Fruit fly (Drosophila melanogaster) whole organism, pupa: ENCODE results near the gene mkg-p.

Source experiments
- CG10348 ChIP-seq: fragments of 200-800 bp; sonication (Bioruptor generic); IDR thresholded peaks from 2 replicates; pipeline ENCODE4 v1.3.6; 2022; ENCODE audit warnings: missing biosample characterization, missing genetic modification characterization
- CG12605 ChIP-seq: fragments of 200-800 bp; sonication (Bioruptor generic); IDR thresholded peaks from 2 replicates; pipeline ENCODE4 v1.3.6; 2022; ENCODE audit warnings: missing biosample characterization, missing genetic modification characterization
- CG13204 ChIP-seq: fragments of 200-800 bp; sonication (Bioruptor generic); optimal IDR thresholded peaks from 2 replicates; lab custom pipeline; 2018; ENCODE audit warnings: missing biosample characterization, mild to moderate bottlenecking, missing genetic modification characterization, moderate library complexity
- CG14655 ChIP-seq: fragments of 200-800 bp; sonication (Bioruptor generic); optimal IDR thresholded peaks from 3 replicates; lab custom pipeline; 2017; ENCODE audit warnings: mild to moderate bottlenecking, missing biosample characterization, missing genetic modification reagents, missing genetic modification characterization
- CG15710 ChIP-seq: fragments of 200-800 bp; sonication (Bioruptor generic); optimal IDR thresholded peaks from 2 replicates; lab custom pipeline; 2018; ENCODE audit warnings: missing biosample characterization, mild to moderate bottlenecking, missing genetic modification characterization, moderate library complexity
- CG17806 ChIP-seq: fragments of 200-800 bp; sonication (Bioruptor generic); optimal IDR thresholded peaks from 2 replicates; lab custom pipeline; 2018; ENCODE audit warnings: missing biosample characterization, mild to moderate bottlenecking, missing genetic modification characterization, moderate library complexity
- CG32121 ChIP-seq: fragments of 200-800 bp; sonication (Bioruptor generic); IDR thresholded peaks from 2 replicates; pipeline ENCODE4 v1.3.6; 2022; ENCODE audit warnings: missing biosample characterization, missing genetic modification characterization
- CG34367 ChIP-seq: fragments of 200-800 bp; sonication (Bioruptor generic); optimal IDR thresholded peaks from 2 replicates; lab custom pipeline; 2018; ENCODE audit warnings: missing biosample characterization, mild to moderate bottlenecking, missing genetic modification characterization
- CG4496 ChIP-seq: fragments of 200-800 bp; sonication (Bioruptor generic); IDR thresholded peaks from 3 replicates; pipeline ENCODE4 v1.3.6; 2022; ENCODE audit warnings: missing biosample characterization, missing genetic modification characterization
- CG8159 ChIP-seq: fragments of 200-800 bp; sonication (Bioruptor generic); optimal IDR thresholded peaks from 3 replicates; lab custom pipeline; 2018; ENCODE audit warnings: missing biosample characterization, mild to moderate bottlenecking, missing genetic modification characterization, moderate library complexity
- CG8301 ChIP-seq: fragments of 200-800 bp; sonication (Bioruptor generic); optimal IDR thresholded peaks from 2 replicates; lab custom pipeline; 2018; ENCODE audit warnings: missing biosample characterization, mild to moderate bottlenecking, missing genetic modification characterization
- CG9948 ChIP-seq: fragments of 200-800 bp; sonication (Bioruptor generic); optimal IDR thresholded peaks from 2 replicates; lab custom pipeline; 2018; ENCODE audit warnings: missing biosample characterization, mild to moderate bottlenecking, missing genetic modification characterization, moderate library complexity
- D1 ChIP-seq: fragments of 200-800 bp; sonication (Bioruptor generic); optimal IDR thresholded peaks from 2 replicates; lab custom pipeline; 2018; ENCODE audit warnings: missing biosample characterization, mild to moderate bottlenecking, missing genetic modification characterization, moderate library complexity
- EcR ChIP-seq: fragments of 200-800 bp; sonication (Bioruptor generic); optimal IDR thresholded peaks from 3 replicates; lab custom pipeline; 2019; ENCODE audit warnings: missing biosample characterization, missing genetic modification characterization, mild to moderate bottlenecking, moderate library complexity, missing genetic modification reagents
- Ets98B ChIP-seq: fragments of 200-800 bp; sonication (Bioruptor generic); IDR thresholded peaks from 2 replicates; pipeline ENCODE4 v1.3.6; 2022; ENCODE audit warnings: missing biosample characterization, missing genetic modification characterization
- Pif1A ChIP-seq: fragments of 200-800 bp; sonication (Bioruptor generic); optimal IDR thresholded peaks from 3 replicates; lab custom pipeline; 2016; ENCODE audit warnings: missing biosample characterization, missing genetic modification characterization
- Pif1B ChIP-seq: fragments of 200-800 bp; sonication (Bioruptor generic); optimal IDR thresholded peaks from 3 replicates; lab custom pipeline; 2016; ENCODE audit warnings: missing biosample characterization, missing genetic modification characterization
- Snoo ChIP-seq: fragments of 200-800 bp; sonication (Bioruptor generic); optimal IDR thresholded peaks from 3 replicates; lab custom pipeline; 2017; ENCODE audit warnings: missing biosample characterization, mild to moderate bottlenecking, missing genetic modification characterization, inconsistent platforms
- fd96Ca ChIP-seq: fragments of 200-800 bp; sonication (Bioruptor generic); IDR thresholded peaks from 3 replicates; pipeline ENCODE4 v1.3.6; 2022; ENCODE audit warnings: missing biosample characterization, missing genetic modification characterization
- gl ChIP-seq: fragments of 200-800 bp; sonication (Bioruptor generic); optimal IDR thresholded peaks from 2 replicates; lab custom pipeline; 2018; ENCODE audit warnings: missing biosample characterization, mild to moderate bottlenecking, missing genetic modification characterization
- rn ChIP-seq: fragments of 200-800 bp; sonication (Bioruptor generic); IDR thresholded peaks from 2 replicates; pipeline ENCODE4 v1.3.6; 2022; ENCODE audit warnings: missing biosample characterization, missing genetic modification characterization

The mkg-p gene

dm6 chr3L:8449202-8449799 lies 44.2 kb upstream of the mkg-p start, which contains the start of gene CG6983:
Gene CG6983 (minus strand): TSS chr3L:8449377.
- no peak for TF ChIP-seq CG13204 (GFP tag; lab: Kevin White, UChicago)
- TF ChIP-seq Ets98B (GFP tag; lab: Robert Waterston, UW) = peak; percentile 15; the same call in 1 of the 2 replicates
- TF ChIP-seq CG8301 (tag; lab: Kevin White, UChicago) = no peak
- peak; percentile 19; the same call in 1 of the 2 replicates for TF ChIP-seq CG12605 (GFP tag; lab: Robert Waterston, UW)
- peak; percentile 26; the same call in 1 of the 3 replicates for TF ChIP-seq CG4496 (GFP tag; lab: Robert Waterston, UW)
- TF ChIP-seq, all 21 proteins: peak for 3

- TF ChIP-seq Ets98B (GFP tag; lab: Robert Waterston, UW) (no peak), rn (GFP tag; lab: Robert Waterston, UW) (no peak), CG8301 (tag; lab: Kevin White, UChicago) (peak; percentile 59), Pif1A (GFP tag; lab: Kevin White, UChicago) (peak; percentile 54), CG9948 (tag; lab: Kevin White, UChicago) (peak; percentile 36), CG17806 (tag; lab: Kevin White, UChicago) (peak; percentile 44), CG32121 (GFP tag; lab: Robert Waterston, UW) (peak; percentile 49; the same call in 1 of the 2 replicates), Snoo (tag; lab: Kevin White, UChicago) (no peak), CG4496 (GFP tag; lab: Robert Waterston, UW) (peak; percentile 62; the same call in 1 of the 3 replicates), fd96Ca (GFP tag; lab: Robert Waterston, UW) (no peak), CG10348 (GFP tag; lab: Robert Waterston, UW) (no peak), CG34367 (tag; lab: Kevin White, UChicago) (peak; percentile 0), D1 (tag; lab: Kevin White, UChicago) (no peak), CG14655 (GFP tag; lab: Kevin White, UChicago) (peak; percentile 74), CG15710 (tag; lab: Kevin White, UChicago) (peak; percentile 30), gl (no peak), CG12605 (GFP tag; lab: Robert Waterston, UW) (0 out of 2 replicates have a peak, but pooled peaks have one; percentile 7), CG13204 (GFP tag; lab: Kevin White, UChicago) (no peak), CG8159 (tag; lab: Kevin White, UChicago) (peak; percentile 44), EcR (GFP tag; lab: Kevin White, UChicago) (no peak), Pif1B (GFP tag; lab: Kevin White, UChicago) (peak; percentile 35)
Observed at dm6 chr3L:8448517-8448889, 43.4 kb upstream of the mkg-p start.

- no peak for TF ChIP-seq Pif1A (GFP tag; lab: Kevin White, UChicago)
- TF ChIP-seq EcR (GFP tag; lab: Kevin White, UChicago) = no peak
- no peak for TF ChIP-seq rn (GFP tag; lab: Robert Waterston, UW)
- TF ChIP-seq CG13204 (GFP tag; lab: Kevin White, UChicago) = no peak
- no peak for TF ChIP-seq Pif1B (GFP tag; lab: Kevin White, UChicago)
- no peak for TF ChIP-seq fd96Ca (GFP tag; lab: Robert Waterston, UW)
- TF ChIP-seq CG8301 (tag; lab: Kevin White, UChicago) = no peak
- TF ChIP-seq CG4496 (GFP tag; lab: Robert Waterston, UW) = no peak
- TF ChIP-seq gl = no peak
- TF ChIP-seq CG8159 (tag; lab: Kevin White, UChicago) = no peak
- no peak for TF ChIP-seq CG15710 (tag; lab: Kevin White, UChicago)
- TF ChIP-seq D1 (tag; lab: Kevin White, UChicago) = no peak
Observed at dm6 chr3L:8447795-8448516, 42.9 kb upstream of the mkg-p start.

- TF ChIP-seq CG32121 (GFP tag; lab: Robert Waterston, UW) (0 out of 2 replicates have a peak, but pooled peaks have one; percentile 33), CG9948 (tag; lab: Kevin White, UChicago) (no peak)
Observed at dm6 chr3L:8446050-8446781, 41.1 kb upstream of the mkg-p start.

- peak; percentile 48 for TF ChIP-seq CG15710 (tag; lab: Kevin White, UChicago)
- TF ChIP-seq CG4496 (GFP tag; lab: Robert Waterston, UW) = 0 out of 3 replicates have a peak, but pooled peaks have one; percentile 46
- peak; percentile 38 for TF ChIP-seq CG14655 (GFP tag; lab: Kevin White, UChicago)
- TF ChIP-seq CG8159 (tag; lab: Kevin White, UChicago) = peak; percentile 63
- no peak for TF ChIP-seq CG13204 (GFP tag; lab: Kevin White, UChicago)
- peak; percentile 55 for TF ChIP-seq CG17806 (tag; lab: Kevin White, UChicago)
- no peak for TF ChIP-seq rn (GFP tag; lab: Robert Waterston, UW)
- TF ChIP-seq CG9948 (tag; lab: Kevin White, UChicago) = peak; percentile 57
- TF ChIP-seq gl = no peak
- TF ChIP-seq CG34367 (tag; lab: Kevin White, UChicago) = no peak
- peak; percentile 8 for TF ChIP-seq Pif1B (GFP tag; lab: Kevin White, UChicago)
- peak; percentile 28 for TF ChIP-seq Snoo (tag; lab: Kevin White, UChicago)
- peak; percentile 28 for TF ChIP-seq CG8301 (tag; lab: Kevin White, UChicago)
- TF ChIP-seq Ets98B (GFP tag; lab: Robert Waterston, UW) = no peak
- TF ChIP-seq CG12605 (GFP tag; lab: Robert Waterston, UW) = no peak
- peak; percentile 42 for TF ChIP-seq D1 (tag; lab: Kevin White, UChicago)
Observed at dm6 chr3L:8445027-8445426, 40.0 kb upstream of the mkg-p start.
